Fruit fly (Drosophila melanogaster) whole organism, embryonic: ENCODE measurements around the gene Gs2.

Experiments
- Abd-B ChIP-seq: fragments of 200-800 bp; sonication (Bioruptor generic); optimal IDR thresholded peaks from 2 replicates; lab custom pipeline; 2018; ENCODE audit warnings: missing biosample characterization, mild to moderate bottlenecking, missing genetic modification characterization, moderate library complexity
- Asciz ChIP-seq: fragments of 200-800 bp; sonication (Bioruptor generic); optimal IDR thresholded peaks from 2 replicates; lab custom pipeline; 2017; ENCODE audit warnings: missing biosample characterization, mild to moderate bottlenecking, missing genetic modification characterization, missing genetic modification reagents
- Bteb2 ChIP-seq: fragments of 200-800 bp; sonication (Bioruptor generic); optimal IDR thresholded peaks from 2 replicates; lab custom pipeline; 2016; ENCODE audit warnings: missing biosample characterization, missing genetic modification characterization
- CG12236 ChIP-seq: fragments of 200-800 bp; sonication (Bioruptor generic); optimal IDR thresholded peaks from 2 replicates; lab custom pipeline; 2016; ENCODE audit warnings: missing biosample characterization, missing genetic modification characterization
- CG12659 ChIP-seq: fragments of 200-800 bp; sonication (Bioruptor generic); optimal IDR thresholded peaks from 3 replicates; lab custom pipeline; 2017; ENCODE audit warnings: mild to moderate bottlenecking, missing biosample characterization, missing genetic modification reagents, missing genetic modification characterization
- CG14667 ChIP-seq: fragments of 200-800 bp; sonication (Bioruptor generic); IDR thresholded peaks from 2 replicates; pipeline ENCODE4 v1.3.6; 2022; ENCODE audit warnings: missing biosample characterization, missing genetic modification characterization
- CG1602 ChIP-seq: fragments of 200-800 bp; sonication (Bioruptor generic); optimal IDR thresholded peaks from 3 replicates; lab custom pipeline; 2016; ENCODE audit warnings: missing biosample characterization, missing genetic modification characterization
- CG18262 ChIP-seq: fragments of 200-800 bp; optimal IDR thresholded peaks from 3 replicates; lab custom pipeline; 2019; ENCODE audit warnings: missing biosample characterization, mild to moderate bottlenecking, missing genetic modification characterization, moderate library complexity
- CG2678 ChIP-seq: fragments of 200-800 bp; sonication (Bioruptor generic); optimal IDR thresholded peaks from 3 replicates; lab custom pipeline; 2019; ENCODE audit warnings: missing biosample characterization, mild to moderate bottlenecking, missing genetic modification characterization, moderate library complexity
- CG2875 ChIP-seq: fragments of 200-800 bp; sonication (Bioruptor generic); optimal IDR thresholded peaks from 2 replicates; lab custom pipeline; 2017; ENCODE audit warnings: missing biosample characterization, mild to moderate bottlenecking, missing genetic modification characterization, missing genetic modification reagents
- CG31388 ChIP-seq: fragments of 200-800 bp; sonication (Bioruptor generic); optimal IDR thresholded peaks from 2 replicates; lab custom pipeline; 2016; ENCODE audit warnings: missing biosample characterization, missing genetic modification characterization
- CG3281 ChIP-seq: fragments of 200-800 bp; sonication (Bioruptor generic); optimal IDR thresholded peaks from 3 replicates; lab custom pipeline; 2017; ENCODE audit warnings: missing biosample characterization, mild to moderate bottlenecking, missing genetic modification characterization
- CG3995 ChIP-seq: fragments of 200-800 bp; sonication (Bioruptor generic); optimal IDR thresholded peaks from 3 replicates; lab custom pipeline; 2016; ENCODE audit warnings: missing biosample characterization, missing genetic modification characterization
- CG4328 ChIP-seq: fragments of 200-800 bp; sonication (Bioruptor generic); optimal IDR thresholded peaks from 3 replicates; lab custom pipeline; 2017; ENCODE audit warnings: missing biosample characterization, missing genetic modification reagents, missing genetic modification characterization
- CG5245 ChIP-seq: fragments of 200-800 bp; sonication (Bioruptor generic); optimal IDR thresholded peaks from 3 replicates; lab custom pipeline; 2016; ENCODE audit warnings: missing biosample characterization, missing genetic modification characterization
- CG6654 ChIP-seq: fragments of 200-800 bp; sonication (Bioruptor generic); optimal IDR thresholded peaks from 2 replicates; lab custom pipeline; 2017; ENCODE audit warnings: missing biosample characterization, mild to moderate bottlenecking, missing genetic modification characterization
- CG6689 ChIP-seq: fragments of 200-800 bp; sonication (Bioruptor generic); IDR thresholded peaks from 2 replicates; pipeline ENCODE4 v1.3.6; 2022; ENCODE audit warnings: missing biosample characterization, missing genetic modification characterization
- CG7357 ChIP-seq: fragments of 200-800 bp; sonication (Bioruptor generic); IDR thresholded peaks from 3 replicates; pipeline ENCODE4 v1.3.6; 2022; ENCODE audit warnings: missing biosample characterization, missing genetic modification characterization
- CG7372 ChIP-seq: fragments of 200-800 bp; sonication (Bioruptor generic); IDR thresholded peaks from 2 replicates; pipeline ENCODE4 v1.3.6; 2022; ENCODE audit warnings: missing biosample characterization, missing genetic modification characterization
- CG7928 ChIP-seq: fragments of 200-800 bp; sonication (Bioruptor generic); optimal IDR thresholded peaks from 2 replicates; lab custom pipeline; 2017; ENCODE audit warnings: missing biosample characterization, mild to moderate bottlenecking, missing genetic modification characterization
- CG8924 ChIP-seq: fragments of 200-800 bp; optimal IDR thresholded peaks from 3 replicates; lab custom pipeline; 2019; ENCODE audit warnings: missing biosample characterization, mild to moderate bottlenecking, missing genetic modification characterization, moderate library complexity
- CG9727 ChIP-seq: fragments of 200-800 bp; sonication (Bioruptor generic); optimal IDR thresholded peaks from 3 replicates; lab custom pipeline; 2017; ENCODE audit warnings: missing biosample characterization, mild to moderate bottlenecking, missing genetic modification characterization
- CG9932 ChIP-seq: fragments of 200-800 bp; sonication (Bioruptor generic); IDR thresholded peaks from 2 replicates; pipeline ENCODE4 v1.3.6; 2022; ENCODE audit warnings: missing biosample characterization, missing genetic modification characterization
- Chrac-16 ChIP-seq: fragments of 200-800 bp; sonication (Bioruptor generic); optimal IDR thresholded peaks from 3 replicates; lab custom pipeline; 2016; ENCODE audit warnings: missing biosample characterization, missing genetic modification characterization
- CrebB ChIP-seq: fragments of 200-800 bp; sonication (Bioruptor generic); optimal IDR thresholded peaks from 3 replicates; lab custom pipeline; 2018; ENCODE audit warnings: missing biosample characterization, mild to moderate bottlenecking, missing genetic modification characterization
- Ets65A ChIP-seq: fragments of 200-800 bp; sonication (Bioruptor generic); peaks from one replicate; lab custom pipeline; 2016; ENCODE audit warnings: missing biosample characterization, missing genetic modification characterization
- Fer2 ChIP-seq: fragments of 200-800 bp; sonication (Bioruptor generic); optimal IDR thresholded peaks from 2 replicates; lab custom pipeline; 2018; ENCODE audit warnings: missing biosample characterization, mild to moderate bottlenecking, missing genetic modification characterization, moderate library complexity
- H2.0 ChIP-seq: fragments of 200-800 bp; sonication (Bioruptor generic); IDR thresholded peaks from 2 replicates; pipeline ENCODE4 v1.3.6; 2022; ENCODE audit warnings: missing biosample characterization, missing genetic modification characterization
- HmgD ChIP-seq: fragments of 200-800 bp; sonication (Bioruptor generic); optimal IDR thresholded peaks from 3 replicates; lab custom pipeline; 2016; ENCODE audit warnings: missing biosample characterization, missing genetic modification characterization
- Kr ChIP-seq: fragments of 200-800 bp; sonication (Bioruptor generic); optimal IDR thresholded peaks from 2 replicates; lab custom pipeline; 2017; ENCODE audit warnings: missing biosample characterization, mild to moderate bottlenecking, missing genetic modification characterization
- Max ChIP-seq: fragments of 200-800 bp; sonication (Bioruptor generic); optimal IDR thresholded peaks from 2 replicates; lab custom pipeline; 2016; ENCODE audit warnings: missing biosample characterization, mild to moderate bottlenecking, missing genetic modification characterization
- Opbp ChIP-seq: fragments of 200-800 bp; sonication (Bioruptor generic); IDR thresholded peaks from 3 replicates; pipeline ENCODE4 v1.3.6; 2022; ENCODE audit warnings: missing biosample characterization, missing genetic modification characterization; ENCODE audit not compliant: partially characterized antibody
- Scr ChIP-seq: fragments of 200-800 bp; sonication (Bioruptor generic); IDR thresholded peaks from 2 replicates; pipeline ENCODE4 v1.3.6; 2022; ENCODE audit warnings: missing biosample characterization, missing genetic modification characterization; ENCODE audit not compliant: partially characterized antibody
- Stat92E ChIP-seq, 3 experiments: fragments of >200 bp in 2 of 3; fragments of 200-800 bp in 1 of 3; sonication (Bioruptor generic) in 1 of 3; optimal IDR thresholded peaks; 2 replicates each; lab custom pipeline; 2017 to 2019; ENCODE audit warnings: missing biosample characterization in 3 of 3, missing genetic modification characterization in 3 of 3, mild to moderate bottlenecking in 1 of 3, moderate library complexity in 1 of 3
- ac ChIP-seq: fragments of 200-800 bp; sonication (Bioruptor generic); optimal IDR thresholded peaks from 3 replicates; lab custom pipeline; 2017; ENCODE audit warnings: missing biosample characterization, mild to moderate bottlenecking, missing genetic modification characterization
- ap ChIP-seq: fragments of 200-800 bp; sonication (Bioruptor generic); IDR thresholded peaks from 2 replicates; pipeline ENCODE4 v1.3.6; 2022; ENCODE audit warnings: missing biosample characterization, missing genetic modification characterization
- btn ChIP-seq: fragments of 200-800 bp; sonication (Bioruptor generic); optimal IDR thresholded peaks from 2 replicates; lab custom pipeline; 2016; ENCODE audit warnings: missing biosample characterization, missing genetic modification characterization
- corto ChIP-seq: fragments of 200-800 bp; sonication (Bioruptor generic); optimal IDR thresholded peaks from 2 replicates; lab custom pipeline; 2016; ENCODE audit warnings: missing biosample characterization, mild to moderate bottlenecking, missing genetic modification characterization, moderate library complexity
- da ChIP-seq: fragments of 200-800 bp; sonication (Bioruptor generic); optimal IDR thresholded peaks from 2 replicates; lab custom pipeline; 2016; ENCODE audit warnings: missing biosample characterization, missing genetic modification characterization
- disco-r ChIP-seq: fragments of 200-800 bp; sonication (Bioruptor generic); optimal IDR thresholded peaks from 2 replicates; lab custom pipeline; 2016; ENCODE audit warnings: missing biosample characterization, missing genetic modification characterization
- fd96Cb ChIP-seq: fragments of 200-800 bp; sonication (Bioruptor generic); optimal IDR thresholded peaks from 2 replicates; lab custom pipeline; 2018; ENCODE audit warnings: missing biosample characterization, mild to moderate bottlenecking, missing genetic modification characterization, moderate library complexity
- gce ChIP-seq: fragments of 200-800 bp; sonication (Bioruptor generic); IDR thresholded peaks from 3 replicates; pipeline ENCODE4 v1.3.6; 2022; ENCODE audit warnings: missing biosample characterization, missing genetic modification characterization
- oc ChIP-seq: fragments of 200-800 bp; sonication (Bioruptor generic); optimal IDR thresholded peaks from 2 replicates; lab custom pipeline; 2018; ENCODE audit warnings: missing biosample characterization, mild to moderate bottlenecking, missing genetic modification characterization, moderate library complexity
- otp ChIP-seq: fragments of 200-800 bp; sonication (Bioruptor generic); IDR thresholded peaks from 3 replicates; pipeline ENCODE4, ENCODE4 v1.3.6; 2022; ENCODE audit warnings: missing biosample characterization, missing genetic modification characterization
- pb ChIP-seq: fragments of 200-800 bp; sonication (Bioruptor generic); optimal IDR thresholded peaks from 3 replicates; lab custom pipeline; 2016; ENCODE audit warnings: missing biosample characterization, missing genetic modification characterization
- pum ChIP-seq: fragments of 200-800 bp; sonication (Bioruptor generic); optimal IDR thresholded peaks from 2 replicates; lab custom pipeline; 2016; ENCODE audit warnings: missing biosample characterization, missing genetic modification characterization
- pzg ChIP-seq: fragments of 200-800 bp; sonication (Bioruptor generic); optimal IDR thresholded peaks from 3 replicates; lab custom pipeline; 2018; ENCODE audit warnings: missing biosample characterization, mild to moderate bottlenecking, missing genetic modification characterization, moderate library complexity
- repo ChIP-seq: fragments of 200-800 bp; sonication (Bioruptor generic); optimal IDR thresholded peaks from 2 replicates; lab custom pipeline; 2016; ENCODE audit warnings: missing biosample characterization, missing genetic modification characterization
- stc ChIP-seq: fragments of 200-800 bp; sonication (Bioruptor generic); IDR thresholded peaks from 2 replicates; pipeline ENCODE4 v1.3.6; 2022; ENCODE audit warnings: missing biosample characterization, missing genetic modification characterization
- trem ChIP-seq: fragments of 200-800 bp; optimal IDR thresholded peaks from 3 replicates; lab custom pipeline; 2019; ENCODE audit warnings: missing biosample characterization, mild to moderate bottlenecking, missing genetic modification characterization, moderate library complexity

The Gs2 gene

dm6 chrX:11454189-11454882 is 31.7 kb downstream of the Gs2 start, which contains the start of the genes Evi5 and HP5 (continued):
- no peak for TF ChIP-seq Stat92E (GFP tag; optimal IDR thresholded peaks at IDR 0.05; lab: Kevin White, UChicago)
- peak; percentile 68 for TF ChIP-seq CG6689 (GFP tag; lab: Robert Waterston, UW)
- no peak for TF ChIP-seq stc (GFP tag; lab: Robert Waterston, UW)
- TF ChIP-seq CG12659 (GFP tag; lab: Kevin White, UChicago), result peak; percentile 73
- TF ChIP-seq CG1602 (GFP tag; lab: Kevin White, UChicago), result peak; percentile 58
- no peak for TF ChIP-seq ac (GFP tag; lab: Kevin White, UChicago)
- TF ChIP-seq Asciz, result no peak
- TF ChIP-seq CG9932, result peak; percentile 83
- TF ChIP-seq Opbp (GFP tag; lab: Robert Waterston, UW), result peak; percentile 17; the same call in 1 of the 3 replicates
- no peak for TF ChIP-seq CG6654
- TF ChIP-seq ap (GFP tag; lab: Robert Waterston, UW), result peak; percentile 44; the same call in 1 of the 2 replicates
- peak; percentile 49 for TF ChIP-seq CG9727 (GFP tag; lab: Kevin White, UChicago)
- TF ChIP-seq disco-r (GFP tag; lab: Kevin White, UChicago), result no peak
- peak; percentile 61 for TF ChIP-seq CG2678 (tag; lab: Kevin White, UChicago)
- TF ChIP-seq fd96Cb, result no peak
- peak; percentile 91 for TF ChIP-seq Abd-B
- TF ChIP-seq CG18262, result peak; percentile 36
- peak; percentile 61 for TF ChIP-seq Scr (GFP tag; lab: Robert Waterston, UW)
- no peak for TF ChIP-seq Fer2 (tag; lab: Kevin White, UChicago)
- no peak for TF ChIP-seq corto
- TF ChIP-seq CG3281 (GFP tag; lab: Kevin White, UChicago), result no peak
- no peak for TF ChIP-seq CG2875 (GFP tag; lab: Kevin White, UChicago)
- TF ChIP-seq CrebB (tag; lab: Kevin White, UChicago), result no peak
- TF ChIP-seq oc (tag; lab: Kevin White, UChicago), result no peak
- peak; percentile 21 for TF ChIP-seq CG3995
- peak; percentile 20 for TF ChIP-seq trem (tag; lab: Kevin White, UChicago)
- TF ChIP-seq pzg (GFP tag; lab: Kevin White, UChicago), result peak; percentile 81
- TF ChIP-seq repo, result no peak
- no peak for TF ChIP-seq CG4328 (GFP tag; lab: Kevin White, UChicago)
- TF ChIP-seq otp (GFP tag; lab: Robert Waterston, UW), result 0 out of 3 replicates have a peak, but pooled peaks have one; percentile 22
- TF ChIP-seq CG14667 (GFP tag; lab: Robert Waterston, UW), result 0 out of 2 replicates have a peak, but pooled peaks have one; percentile 25
- TF ChIP-seq Max (GFP tag; lab: Kevin White, UChicago), result peak; percentile 2
- TF ChIP-seq gce (GFP tag; lab: Robert Waterston, UW), result no peak
- no peak for TF ChIP-seq CG31388
- TF ChIP-seq CG7928 (GFP tag; lab: Kevin White, UChicago), result peak; percentile 21
- peak; percentile 43; the same call in 1 of the 2 replicates for TF ChIP-seq CG7372 (GFP tag; lab: Robert Waterston, UW)
- TF ChIP-seq btn (GFP tag; lab: Kevin White, UChicago), result no peak
- TF ChIP-seq Bteb2 (GFP tag; lab: Kevin White, UChicago), result no peak
- peak; percentile 50; the same call in 1 of the 2 replicates for TF ChIP-seq H2.0
- TF ChIP-seq pum (GFP tag; lab: Kevin White, UChicago), result peak; percentile 48
- peak; percentile 26; the same call in 1 of the 3 replicates for TF ChIP-seq CG7357 (GFP tag; lab: Robert Waterston, UW)
- TF ChIP-seq Ets65A (GFP tag; lab: Kevin White, UChicago), result peak; percentile 92
- no peak for TF ChIP-seq pb (GFP tag; lab: Kevin White, UChicago)
- peak; percentile 29 for TF ChIP-seq CG5245 (GFP tag; lab: Kevin White, UChicago)
- no peak for TF ChIP-seq Kr (GFP tag; lab: Kevin White, UChicago)
- no peak for TF ChIP-seq da
- TF ChIP-seq CG12236 (GFP tag; lab: Kevin White, UChicago), result no peak
- TF ChIP-seq Chrac-16 (GFP tag; lab: Kevin White, UChicago), result peak; percentile 36
- peak; percentile 34 for TF ChIP-seq HmgD (GFP tag; lab: Kevin White, UChicago)
- peak; percentile 14 for TF ChIP-seq CG8924 (tag; lab: Kevin White, UChicago)
